Fruit fly (Drosophila melanogaster) whole organism, embryonic: ENCODE results near the gene PGRP-LE.

Source experiments
- Asciz ChIP-seq: fragments of 200-800 bp; sonication (Bioruptor generic); optimal IDR thresholded peaks from 2 replicates; lab custom pipeline; 2017; ENCODE audit warnings: missing biosample characterization, mild to moderate bottlenecking, missing genetic modification characterization, missing genetic modification reagents
- BEAF-32 ChIP-seq: fragments of 200-800 bp; sonication (Bioruptor generic); optimal IDR thresholded peaks from 3 replicates; lab custom pipeline; 2017; ENCODE audit warnings: missing biosample characterization, missing genetic modification characterization, mild to moderate bottlenecking, moderate library complexity, missing genetic modification reagents
- Bdp1 ChIP-seq: fragments of 200-800 bp; sonication (Bioruptor generic); optimal IDR thresholded peaks from 3 replicates; lab custom pipeline; 2016; ENCODE audit warnings: missing biosample characterization, missing genetic modification characterization
- CG1233 ChIP-seq: fragments of 200-800 bp; sonication (Bioruptor generic); optimal IDR thresholded peaks from 4 replicates; lab custom pipeline; 2018; ENCODE audit warnings: missing biosample characterization, mild to moderate bottlenecking, missing genetic modification characterization
- CG12391 ChIP-seq: fragments of 200-800 bp; sonication (Bioruptor generic); optimal IDR thresholded peaks from 3 replicates; lab custom pipeline; 2018; ENCODE audit warnings: missing biosample characterization, mild to moderate bottlenecking, missing genetic modification characterization, moderate library complexity
- CG1647 ChIP-seq: fragments of 200-800 bp; sonication (Bioruptor generic); optimal IDR thresholded peaks from 3 replicates; lab custom pipeline; 2016; ENCODE audit warnings: missing biosample characterization, missing genetic modification characterization
- CG16779 ChIP-seq: fragments of 200-800 bp; sonication (Bioruptor generic); IDR thresholded peaks from 2 replicates; pipeline ENCODE4 v1.3.6; 2022; ENCODE audit warnings: missing biosample characterization, missing genetic modification characterization
- CG16815 ChIP-seq: fragments of 200-800 bp; sonication (Bioruptor generic); optimal IDR thresholded peaks from 3 replicates; lab custom pipeline; 2017; ENCODE audit warnings: missing biosample characterization, mild to moderate bottlenecking, missing genetic modification characterization
- CG17829 ChIP-seq: fragments of 200-800 bp; optimal IDR thresholded peaks from 2 replicates; lab custom pipeline; 2019; ENCODE audit warnings: missing biosample characterization, mild to moderate bottlenecking, missing genetic modification characterization, moderate library complexity
- CG31365 ChIP-seq: fragments of 200-800 bp; sonication (Bioruptor generic); optimal IDR thresholded peaks from 2 replicates; lab custom pipeline; 2018; ENCODE audit warnings: missing biosample characterization, mild to moderate bottlenecking, missing genetic modification characterization
- CG42726 ChIP-seq: fragments of 200-800 bp; sonication (Bioruptor generic); IDR thresholded peaks from 2 replicates; pipeline ENCODE4 v1.3.6; 2022; ENCODE audit warnings: missing biosample characterization, missing genetic modification characterization; ENCODE audit not compliant: partially characterized antibody
- CG6175 ChIP-seq: fragments of 200-800 bp; sonication (Bioruptor generic); IDR thresholded peaks from 3 replicates; pipeline ENCODE4 v1.3.6; 2022; ENCODE audit warnings: missing biosample characterization, missing genetic modification characterization
- CG8388 ChIP-seq: fragments of 200-800 bp; sonication (Bioruptor generic); optimal IDR thresholded peaks from 2 replicates; lab custom pipeline; 2019; ENCODE audit warnings: missing biosample characterization, mild to moderate bottlenecking, missing genetic modification characterization, moderate library complexity
- CG9215 ChIP-seq: fragments of 200-800 bp; sonication (Bioruptor generic); IDR thresholded peaks from 2 replicates; pipeline ENCODE4 v1.3.6; 2022; ENCODE audit warnings: missing biosample characterization, missing genetic modification characterization
- E2f2 ChIP-seq: fragments of 200-800 bp; sonication (Bioruptor generic); IDR thresholded peaks from 2 replicates; pipeline ENCODE4 v1.3.6; 2022; ENCODE audit warnings: missing biosample characterization, missing genetic modification characterization
- GATAe ChIP-seq: fragments of 200-800 bp; sonication (Bioruptor generic); conservative IDR thresholded peaks from 2 replicates; pipeline ENCODE4 v1.3.6; 2022; ENCODE audit warnings: missing biosample characterization, missing genetic modification characterization
- Gug ChIP-seq: fragments of 200-800 bp; sonication (Bioruptor generic); IDR thresholded peaks from 4 replicates; pipeline ENCODE4 v1.3.6; 2022; ENCODE audit warnings: missing biosample characterization, missing genetic modification characterization
- H15 ChIP-seq: fragments of 200-800 bp; sonication (Bioruptor generic); IDR thresholded peaks from 3 replicates; pipeline ENCODE4 v1.3.6; 2022; ENCODE audit warnings: missing biosample characterization, missing genetic modification characterization
- HLH4C ChIP-seq: fragments of 200-800 bp; sonication (Bioruptor generic); IDR thresholded peaks from 3 replicates; pipeline ENCODE4 v1.3.6; 2022; ENCODE audit warnings: missing biosample characterization, missing genetic modification characterization; ENCODE audit not compliant: partially characterized antibody
- HmgZ ChIP-seq: fragments of 200-800 bp; sonication (Bioruptor generic); optimal IDR thresholded peaks from 2 replicates; lab custom pipeline; 2018; ENCODE audit warnings: missing biosample characterization, mild to moderate bottlenecking, missing genetic modification characterization
- Hr51 ChIP-seq, 2 experiments: fragments of 200-800 bp; sonication (Bioruptor generic); optimal IDR thresholded peaks; 2 replicates in 1 of 2; 3 replicates in 1 of 2; lab custom pipeline; 2016 to 2018; ENCODE audit warnings: missing biosample characterization in 2 of 2, missing genetic modification characterization in 2 of 2, mild to moderate bottlenecking in 1 of 2, moderate library complexity in 1 of 2
- Hsf ChIP-seq: fragments of 200-800 bp; sonication (Bioruptor generic); optimal IDR thresholded peaks from 3 replicates; lab custom pipeline; 2016; ENCODE audit warnings: missing biosample characterization, missing genetic modification characterization
- NC2α ChIP-seq: fragments of 200-800 bp; sonication (Bioruptor generic); optimal IDR thresholded peaks from 2 replicates; lab custom pipeline; 2016; ENCODE audit warnings: missing biosample characterization, missing genetic modification characterization
- Neu2 ChIP-seq: fragments of 200-800 bp; sonication (Bioruptor generic); optimal IDR thresholded peaks from 3 replicates; lab custom pipeline; 2016; ENCODE audit warnings: missing biosample characterization, missing genetic modification characterization, borderline replicate concordance
- Opbp ChIP-seq: fragments of 200-800 bp; sonication (Bioruptor generic); IDR thresholded peaks from 3 replicates; pipeline ENCODE4 v1.3.6; 2022; ENCODE audit warnings: missing biosample characterization, missing genetic modification characterization; ENCODE audit not compliant: partially characterized antibody
- Usf ChIP-seq: fragments of 200-800 bp; sonication (Bioruptor generic); optimal IDR thresholded peaks from 2 replicates; lab custom pipeline; 2017; ENCODE audit warnings: missing genotype, missing biosample characterization, missing genetic modification characterization
- abd-A ChIP-seq: fragments of 200-800 bp; sonication (Bioruptor generic); optimal IDR thresholded peaks from 3 replicates; lab custom pipeline; 2019; ENCODE audit warnings: missing biosample characterization, mild to moderate bottlenecking, missing genetic modification characterization, moderate library complexity
- ash1 ChIP-seq: fragments of 200-800 bp; sonication (Bioruptor generic); optimal IDR thresholded peaks from 2 replicates; lab custom pipeline; 2018; ENCODE audit warnings: missing biosample characterization, mild to moderate bottlenecking, missing genetic modification characterization
- ftz-f1 ChIP-seq: fragments of 200-800 bp; sonication (Bioruptor generic); optimal IDR thresholded peaks from 2 replicates; lab custom pipeline; 2016; ENCODE audit warnings: missing biosample characterization, missing genetic modification characterization
- hbn ChIP-seq: fragments of 200-800 bp; sonication (Bioruptor generic); IDR thresholded peaks from 2 replicates; pipeline ENCODE4 v1.3.6; 2022; ENCODE audit warnings: missing biosample characterization, missing genetic modification characterization; ENCODE audit not compliant: partially characterized antibody
- hkb ChIP-seq, 2 experiments: fragments of 200-800 bp in 1 of 2; fragments of >200 bp in 1 of 2; sonication (Bioruptor generic) in 1 of 2; IDR thresholded peaks in 1 of 2; optimal IDR thresholded peaks in 1 of 2; 2 replicates each; pipeline versions ENCODE4 v1.3.6 to Lab custom; 2017 to 2022; ENCODE audit warnings: missing biosample characterization in 1 of 2, missing genetic modification characterization in 1 of 2
- kay ChIP-seq: fragments of 200-800 bp; sonication (Bioruptor generic); optimal IDR thresholded peaks from 2 replicates; lab custom pipeline; 2016; ENCODE audit warnings: missing biosample characterization, missing genetic modification characterization
- lab ChIP-seq: fragments of 200-800 bp; sonication (Bioruptor generic); optimal IDR thresholded peaks from 3 replicates; lab custom pipeline; 2017; ENCODE audit warnings: missing biosample characterization, missing genetic modification characterization, mild to moderate bottlenecking, moderate library complexity, missing genetic modification reagents
- mirr ChIP-seq: fragments of 200-800 bp; sonication (Bioruptor generic); optimal IDR thresholded peaks from 3 replicates; lab custom pipeline; 2018; ENCODE audit warnings: missing biosample characterization, mild to moderate bottlenecking, missing genetic modification characterization
- nerfin-2 ChIP-seq: fragments of 200-800 bp; sonication (Bioruptor generic); IDR thresholded peaks from 2 replicates; pipeline ENCODE4 v1.3.6; 2022; ENCODE audit warnings: missing biosample characterization, missing genetic modification characterization; ENCODE audit not compliant: partially characterized antibody
- nom ChIP-seq: fragments of 200-800 bp; sonication (Bioruptor generic); optimal IDR thresholded peaks from 2 replicates; lab custom pipeline; 2017; ENCODE audit warnings: missing biosample characterization, missing genetic modification characterization, mild to moderate bottlenecking, moderate library complexity, missing genetic modification reagents
- oc ChIP-seq: fragments of 200-800 bp; sonication (Bioruptor generic); optimal IDR thresholded peaks from 2 replicates; lab custom pipeline; 2018; ENCODE audit warnings: missing biosample characterization, mild to moderate bottlenecking, missing genetic modification characterization, moderate library complexity
- pros ChIP-seq: fragments of 200-800 bp; sonication (Bioruptor generic); optimal IDR thresholded peaks from 3 replicates; lab custom pipeline; 2019; ENCODE audit warnings: missing biosample characterization, mild to moderate bottlenecking, missing genetic modification characterization, moderate library complexity
- trh ChIP-seq: fragments of 200-800 bp; sonication (Bioruptor generic); optimal IDR thresholded peaks from 2 replicates; lab custom pipeline; 2016; ENCODE audit warnings: missing biosample characterization, missing genetic modification characterization
- ttk ChIP-seq: fragments of 200-800 bp; sonication (Bioruptor generic); IDR thresholded peaks from 2 replicates; pipeline ENCODE4 v2.1.2; 2022; ENCODE audit warnings: missing biosample characterization, missing genetic modification characterization
- vnd ChIP-seq: fragments of 200-800 bp; sonication (Bioruptor generic); IDR thresholded peaks from 3 replicates; pipeline ENCODE4 v1.3.6; 2022; ENCODE audit warnings: missing biosample characterization, missing genetic modification characterization; ENCODE audit not compliant: partially characterized antibody
- wdn ChIP-seq: fragments of 200-800 bp; sonication (Bioruptor generic); IDR thresholded peaks from 2 replicates; pipeline ENCODE4 v1.3.6; 2022; ENCODE audit warnings: missing biosample characterization, missing genetic modification characterization

The PGRP-LE gene

dm6 chrX:15841346-15841745 lies 37.7 kb upstream of the PGRP-LE start (continued):
- TF ChIP-seq nom (GFP tag; lab: Kevin White, UChicago) (no peak), Hr51 (GFP tag; optimal IDR thresholded peaks at IDR 0.05; lab: Kevin White, UChicago) (no peak), hkb (optimal IDR thresholded peaks at IDR 0.05; lab: Kevin White, UChicago) (no peak), hkb (GFP tag; IDR thresholded peaks at IDR 0.05; lab: Robert Waterston, UW) (no peak), mirr (no peak), trh (GFP tag; lab: Kevin White, UChicago) (no peak), Usf (no peak), NC2α (GFP tag; lab: Kevin White, UChicago) (no peak), vnd (GFP tag; lab: Robert Waterston, UW) (peak; percentile 94), HLH4C (GFP tag; lab: Robert Waterston, UW) (peak; percentile 100), ttk (no peak), BEAF-32 (peak; percentile 45), pros (GFP tag; lab: Kevin White, UChicago) (no peak), Hsf (GFP tag; lab: Kevin White, UChicago) (no peak), CG1233 (GFP tag; lab: Kevin White, UChicago) (no peak), ash1 (GFP tag; lab: Kevin White, UChicago) (no peak), lab (GFP tag; lab: Kevin White, UChicago) (no peak), CG31365 (tag; lab: Kevin White, UChicago) (no peak), CG42726 (GFP tag; lab: Robert Waterston, UW) (peak; percentile 24; the same call in 1 of the 2 replicates), Bdp1 (GFP tag; lab: Kevin White, UChicago) (no peak), Gug (no peak), H15 (no peak), abd-A (no peak), CG12391 (tag; lab: Kevin White, UChicago) (no peak), wdn (GFP tag; lab: Robert Waterston, UW) (no peak), oc (no peak), Opbp (GFP tag; lab: Robert Waterston, UW) (peak; percentile 96; the same call in 2 of the 3 replicates), CG8388 (GFP tag; lab: Kevin White, UChicago) (no peak), hbn (GFP tag; lab: Robert Waterston, UW) (peak; percentile 44; the same call in 1 of the 2 replicates), CG1647 (GFP tag; lab: Kevin White, UChicago) (no peak), nerfin-2 (GFP tag; lab: Robert Waterston, UW) (peak; percentile 96), HmgZ (tag; lab: Kevin White, UChicago) (no peak), CG16815 (GFP tag; lab: Kevin White, UChicago) (no peak), ftz-f1 (GFP tag; lab: Kevin White, UChicago) (no peak), Neu2 (GFP tag; lab: Kevin White, UChicago) (no peak), Asciz (GFP tag; lab: Kevin White, UChicago) (no peak), CG17829 (tag; lab: Kevin White, UChicago) (no peak), CG6175 (no peak), GATAe (GFP tag; lab: Robert Waterston, UW) (no peak), CG16779 (GFP tag; lab: Robert Waterston, UW) (no peak), CG9215 (no peak), E2f2 (peak; percentile 72), kay (GFP tag; lab: Kevin White, UChicago) (no peak)
- TF ChIP-seq, all 482 proteins: peak for 34
